Worm (Caenorhabditis elegans): Measurements from ENCODE around the gene srh-67.

DNA sequence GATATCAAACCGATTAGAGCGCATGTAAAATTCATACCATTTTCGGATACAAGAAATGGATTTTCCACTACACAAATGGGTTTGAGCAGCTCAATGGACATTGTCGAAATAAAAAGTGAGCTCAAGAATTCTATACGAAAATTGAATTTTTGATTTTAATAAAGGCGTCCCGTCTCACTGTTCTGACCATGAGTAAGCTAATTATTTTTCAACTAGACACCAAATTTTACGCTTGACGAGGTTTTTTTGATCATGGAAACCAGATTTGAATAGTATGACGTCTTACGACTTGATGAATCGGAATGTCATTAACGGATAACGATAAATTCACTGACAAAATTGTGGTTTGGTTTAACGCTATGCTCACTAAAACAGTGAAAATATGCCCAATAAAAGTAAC, 7.6 kb downstream of the srh-67 start, which contains the start of gene srh-61:
- TF ChIP-seq skn-1 (tag; optimal IDR thresholded peaks at IDR 0.05) (no peak), unc-62 (GFP tag; optimal IDR thresholded peaks at IDR 0.05) (no peak), nhr-237 (tag; optimal IDR thresholded peaks at IDR 0.05) (no peak), C34F6.9 (tag; optimal IDR thresholded peaks at IDR 0.05) (no peak)
